Fruit fly (Drosophila melanogaster): ENCODE measurements around the gene pn.

The pn gene

dm6 chrX:2137587-2138341, 43.2 kb upstream of the pn start:
- TF ChIP-seq bab1 (GFP tag; optimal IDR thresholded peaks at IDR 0.05) (peak; percentile 87), CG33017 (tag; optimal IDR thresholded peaks at IDR 0.05) (peak; percentile 99), CG5204 (GFP tag; optimal IDR thresholded peaks at IDR 0.05) (peak; percentile 97), CG7101 (tag; optimal IDR thresholded peaks at IDR 0.05) (peak; percentile 100), toe (GFP tag; optimal IDR thresholded peaks at IDR 0.05) (peak; percentile 98), CG12768 (GFP tag; optimal IDR thresholded peaks at IDR 0.05) (peak; percentile 98), ovo (GFP tag; optimal IDR thresholded peaks at IDR 0.05) (peak; percentile 97), Hr96 (GFP tag; optimal IDR thresholded peaks at IDR 0.05) (peak; percentile 99), tj (GFP tag; optimal IDR thresholded peaks at IDR 0.05) (peak; percentile 90), kay (GFP tag; ENCODE audit: borderline replicate concordance) (peak; percentile 98), CG14711 (tag; optimal IDR thresholded peaks at IDR 0.05) (peak; percentile 98), Clk (GFP tag; optimal IDR thresholded peaks at IDR 0.05) (peak; percentile 98), Mnt (GFP tag; optimal IDR thresholded peaks at IDR 0.05) (peak; percentile 97), CG11617 (GFP tag; optimal IDR thresholded peaks at IDR 0.05) (peak; percentile 99), pad (GFP tag; optimal IDR thresholded peaks at IDR 0.05) (peak; percentile 93), Crg-1 (GFP tag; optimal IDR thresholded peaks at IDR 0.05) (peak; percentile 95), cic (GFP tag; optimal IDR thresholded peaks at IDR 0.05) (peak; percentile 81), CG7045 (GFP tag; optimal IDR thresholded peaks at IDR 0.05) (peak; percentile 98), CG1620 (GFP tag; optimal IDR thresholded peaks at IDR 0.05) (peak; percentile 98), cnc (optimal IDR thresholded peaks at IDR 0.05) (no peak)

- TF ChIP-seq CG11617 (GFP tag; optimal IDR thresholded peaks at IDR 0.05), result no peak
- no peak for TF ChIP-seq cnc (optimal IDR thresholded peaks at IDR 0.05)
- no peak for TF ChIP-seq Hr96 (GFP tag; optimal IDR thresholded peaks at IDR 0.05)
- TF ChIP-seq cic (GFP tag; optimal IDR thresholded peaks at IDR 0.05), result no peak
- no peak for TF ChIP-seq kay (GFP tag; ENCODE audit: borderline replicate concordance)
- no peak for TF ChIP-seq CG14711 (tag; optimal IDR thresholded peaks at IDR 0.05)
- TF ChIP-seq Crg-1 (GFP tag; optimal IDR thresholded peaks at IDR 0.05), result no peak
- no peak for TF ChIP-seq Clk (GFP tag; optimal IDR thresholded peaks at IDR 0.05)
- no peak for TF ChIP-seq CG1620 (GFP tag; optimal IDR thresholded peaks at IDR 0.05)
- TF ChIP-seq Mnt (GFP tag; optimal IDR thresholded peaks at IDR 0.05), result no peak
- no peak for TF ChIP-seq CG7101 (tag; optimal IDR thresholded peaks at IDR 0.05)
- no peak for TF ChIP-seq toe (GFP tag; optimal IDR thresholded peaks at IDR 0.05)
- TF ChIP-seq CG5204 (GFP tag; optimal IDR thresholded peaks at IDR 0.05), result no peak
- no peak for TF ChIP-seq bab1 (GFP tag; optimal IDR thresholded peaks at IDR 0.05)
- TF ChIP-seq pad (GFP tag; optimal IDR thresholded peaks at IDR 0.05), result no peak
Measured at dm6 chrX:2138342-2138416, 42.8 kb upstream of the pn start, which contains the start of gene ph-p. ph-p (minus strand) TSS chrX:2138371.

dm6 chrX:2138417-2138816, 42.6 kb upstream of the pn start:
- TF ChIP-seq Crg-1 (GFP tag; optimal IDR thresholded peaks at IDR 0.05) (no peak), tj (GFP tag; optimal IDR thresholded peaks at IDR 0.05) (peak; percentile 56), pad (GFP tag; optimal IDR thresholded peaks at IDR 0.05) (no peak), Mnt (GFP tag; optimal IDR thresholded peaks at IDR 0.05) (peak; percentile 28), Clk (GFP tag; optimal IDR thresholded peaks at IDR 0.05) (no peak), kay (GFP tag; ENCODE audit: borderline replicate concordance) (peak; percentile 81)

dm6 chrX:2139610-2140009, 41.4 kb upstream of the pn start:
- no peak for TF ChIP-seq CG12768 (GFP tag; optimal IDR thresholded peaks at IDR 0.05)
- no peak for TF ChIP-seq bab1 (GFP tag; optimal IDR thresholded peaks at IDR 0.05)

dm6 chrX:2140487-2140886, 40.5 kb upstream of the pn start:
- TF ChIP-seq pad (GFP tag; optimal IDR thresholded peaks at IDR 0.05), result peak; percentile 61
- TF ChIP-seq tj (GFP tag; optimal IDR thresholded peaks at IDR 0.05), result no peak

dm6 chrX:2141159-2141853, 39.7 kb upstream of the pn start, which contains the start of gene D2hgdh:
D2hgdh (plus strand) TSS chrX:2141489.
- TF ChIP-seq CG7101 (tag; optimal IDR thresholded peaks at IDR 0.05) (peak; percentile 65), cic (GFP tag; optimal IDR thresholded peaks at IDR 0.05) (peak; percentile 88), Mnt (GFP tag; optimal IDR thresholded peaks at IDR 0.05) (no peak), pad (GFP tag; optimal IDR thresholded peaks at IDR 0.05) (peak; percentile 62), CG14711 (tag; optimal IDR thresholded peaks at IDR 0.05) (peak; percentile 21), CG12768 (GFP tag; optimal IDR thresholded peaks at IDR 0.05) (no peak), toe (GFP tag; optimal IDR thresholded peaks at IDR 0.05) (no peak), ovo (GFP tag; optimal IDR thresholded peaks at IDR 0.05) (peak; percentile 37), bab1 (GFP tag; optimal IDR thresholded peaks at IDR 0.05) (no peak), CG7045 (GFP tag; optimal IDR thresholded peaks at IDR 0.05) (no peak), CG33017 (tag; optimal IDR thresholded peaks at IDR 0.05) (peak; percentile 18)

- TF ChIP-seq Crg-1 (GFP tag; optimal IDR thresholded peaks at IDR 0.05) (peak; percentile 49), CG33017 (tag; optimal IDR thresholded peaks at IDR 0.05) (peak; percentile 31), CG14711 (tag; optimal IDR thresholded peaks at IDR 0.05) (peak; percentile 62), pad (GFP tag; optimal IDR thresholded peaks at IDR 0.05) (no peak), CG12768 (GFP tag; optimal IDR thresholded peaks at IDR 0.05) (peak; percentile 35), cic (GFP tag; optimal IDR thresholded peaks at IDR 0.05) (peak; percentile 25), CG11617 (GFP tag; optimal IDR thresholded peaks at IDR 0.05) (peak; percentile 63), ovo (GFP tag; optimal IDR thresholded peaks at IDR 0.05) (no peak), CG7045 (GFP tag; optimal IDR thresholded peaks at IDR 0.05) (peak; percentile 15), Hr96 (GFP tag; optimal IDR thresholded peaks at IDR 0.05) (peak; percentile 14), Mnt (GFP tag; optimal IDR thresholded peaks at IDR 0.05) (peak; percentile 90), CG7101 (tag; optimal IDR thresholded peaks at IDR 0.05) (peak; percentile 80), tj (GFP tag; optimal IDR thresholded peaks at IDR 0.05) (peak; percentile 22), bab1 (GFP tag; optimal IDR thresholded peaks at IDR 0.05) (no peak), toe (GFP tag; optimal IDR thresholded peaks at IDR 0.05) (peak; percentile 10), CG5204 (GFP tag; optimal IDR thresholded peaks at IDR 0.05) (peak; percentile 11), Clk (GFP tag; optimal IDR thresholded peaks at IDR 0.05) (no peak), CG1620 (GFP tag; optimal IDR thresholded peaks at IDR 0.05) (peak; percentile 63), cnc (optimal IDR thresholded peaks at IDR 0.05) (no peak), kay (GFP tag; ENCODE audit: borderline replicate concordance) (peak; percentile 41)
Measured at dm6 chrX:2141854-2142216, 39.2 kb upstream of the pn start.
